Worm (Caenorhabditis elegans) whole organism, L1 larva: Measurements from ENCODE around the gene crb-1.

Experiments
- alr-1 ChIP-seq: fragments of 200-800 bp; sonication (Bioruptor generic); optimal IDR thresholded peaks from 2 replicates; lab custom pipeline; 2018; ENCODE audit warnings: borderline replicate concordance, mild to moderate bottlenecking, missing genetic modification characterization, missing compliant biosample characterization
- ces-1 ChIP-seq: fragments of 150-350 bp; optimal IDR thresholded peaks from 2 replicates; lab custom pipeline; 2014; ENCODE audit warnings: missing biosample characterization, missing genetic modification reagents, missing genetic modification characterization
- egl-27 ChIP-seq, 2 experiments: fragments of 150-350 bp in 1 of 2; sonication (generic microtip); optimal IDR thresholded peaks; 3 replicates each; lab custom pipeline; 2017 to 2018; ENCODE audit warnings: missing biosample characterization in 2 of 2, missing genetic modification characterization in 2 of 2, missing genetic modification reagents in 2 of 2
- fkh-10 ChIP-seq: sonication (generic microtip); optimal IDR thresholded peaks from 2 replicates; lab custom pipeline; 2017; ENCODE audit warnings: missing biosample characterization, missing genetic modification reagents, missing genetic modification characterization
- fos-1 ChIP-seq: fragments of 150-350 bp; optimal IDR thresholded peaks from 2 replicates; lab custom pipeline; 2014; ENCODE audit warnings: missing biosample characterization, missing genetic modification characterization
- nhr-20 ChIP-seq: sonication (generic microtip); optimal IDR thresholded peaks from 2 replicates; lab custom pipeline; 2016; ENCODE audit warnings: mild to moderate bottlenecking, missing genetic modification characterization, missing compliant biosample characterization
- sptf-1 ChIP-seq: fragments of 150-350 bp; optimal IDR thresholded peaks from 2 replicates; lab custom pipeline; 2014; ENCODE audit warnings: missing biosample characterization, missing genetic modification characterization

DNA sequence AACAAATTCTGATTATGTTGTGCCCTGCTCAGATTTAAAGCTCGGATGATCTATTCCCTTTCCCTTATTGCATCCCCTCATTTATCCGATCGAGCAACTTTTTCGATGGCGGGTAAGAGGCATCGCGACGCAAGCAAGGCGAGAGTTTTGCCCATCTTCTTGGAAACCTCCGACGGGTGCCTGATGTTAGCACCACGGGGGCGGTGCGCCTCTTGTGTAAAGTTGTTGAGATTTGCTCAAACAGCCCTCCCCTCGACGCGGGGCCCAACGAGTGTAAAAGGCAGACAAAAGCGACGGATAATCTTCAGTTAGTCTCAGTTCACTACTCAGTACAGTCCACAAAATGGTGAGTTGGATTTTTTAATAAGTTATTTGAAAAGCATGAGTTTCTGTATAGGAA, 45.1 kb upstream of the crb-1 start, which contains the start of gene mlc-1:
- peak; percentile 47 for TF ChIP-seq nhr-20 (tag; lab: Kevin White, UChicago)
- no peak for TF ChIP-seq fkh-10
- TF ChIP-seq alr-1 (tag; lab: Kevin White, UChicago), result no peak
- TF ChIP-seq fos-1, result no peak
- no peak for TF ChIP-seq ces-1 (GFP tag; lab: Kevin White, UChicago)
- TF ChIP-seq egl-27 (tag; optimal IDR thresholded peaks at IDR 0.05; lab: Kevin White, UChicago), result no peak
- no peak for TF ChIP-seq sptf-1 (tag; lab: Kevin White, UChicago)
